Worm (Caenorhabditis elegans) whole organism, mixed stage, embryonic: ENCODE data around the gene C01G10.5.

Experiments used
- M03D4.4 ChIP-seq: sonication (generic microtip); optimal IDR thresholded peaks from 2 replicates; lab custom pipeline; 2017; ENCODE audit warnings: mild to moderate bottlenecking, missing genetic modification characterization, missing compliant biosample characterization
- bed-3 ChIP-seq: fragments of 200-800 bp; sonication (Bioruptor generic); optimal IDR thresholded peaks from 3 replicates; lab custom pipeline; 2018; ENCODE audit warnings: mild to moderate bottlenecking, missing genetic modification characterization, moderate library complexity, missing compliant biosample characterization
- blmp-1 ChIP-seq: fragments of 150-350 bp; optimal IDR thresholded peaks from 2 replicates; lab custom pipeline; 2014; ENCODE audit warnings: missing biosample characterization, missing genetic modification characterization
- ceh-43 ChIP-seq: fragments of 200-800 bp; sonication (Bioruptor generic); optimal IDR thresholded peaks from 2 replicates; lab custom pipeline; 2018; ENCODE audit warnings: mild to moderate bottlenecking, missing genetic modification characterization, moderate library complexity, missing compliant biosample characterization
- ceh-83 ChIP-seq: fragments of 200-800 bp; sonication (Bioruptor generic); optimal IDR thresholded peaks from 2 replicates; lab custom pipeline; 2018; ENCODE audit warnings: mild to moderate bottlenecking, missing genetic modification characterization, missing compliant biosample characterization
- ces-1 ChIP-seq: fragments of 150-350 bp; optimal IDR thresholded peaks from 2 replicates; lab custom pipeline; 2014; ENCODE audit warnings: missing biosample characterization, missing genetic modification reagents, missing genetic modification characterization
- cnd-1 ChIP-seq: fragments of 200-800 bp; sonication (Bioruptor generic); optimal IDR thresholded peaks from 2 replicates; lab custom pipeline; 2018; ENCODE audit warnings: mild to moderate bottlenecking, missing genetic modification characterization, missing compliant biosample characterization
- drap-1 ChIP-seq: fragments of 200-800 bp; sonication (Bioruptor generic); optimal IDR thresholded peaks from 3 replicates; lab custom pipeline; 2018; ENCODE audit warnings: mild to moderate bottlenecking, missing genetic modification characterization, missing compliant biosample characterization
- elt-1 ChIP-seq: sonication (generic microtip); optimal IDR thresholded peaks from 2 replicates; lab custom pipeline; 2017; ENCODE audit warnings: missing genetic modification characterization, mild to moderate bottlenecking, missing compliant biosample characterization, antibody characterized with exemption, moderate library complexity, borderline replicate concordance; ENCODE audit not compliant: insufficient read depth
- elt-3 ChIP-seq: fragments of 150-350 bp; optimal IDR thresholded peaks from 2 replicates; lab custom pipeline; 2014; ENCODE audit warnings: missing biosample characterization, missing genetic modification characterization
- flh-1 ChIP-seq: fragments of 200-800 bp; sonication (Bioruptor generic); optimal IDR thresholded peaks from 2 replicates; lab custom pipeline; 2018; ENCODE audit warnings: mild to moderate bottlenecking, missing genetic modification characterization, moderate library complexity, missing compliant biosample characterization
- ham-2 ChIP-seq: fragments of 200-800 bp; sonication (Bioruptor generic); optimal IDR thresholded peaks from 2 replicates; lab custom pipeline; 2018; ENCODE audit warnings: mild to moderate bottlenecking, missing genetic modification characterization, missing compliant biosample characterization
- hlh-1 ChIP-seq: fragments of 150-350 bp; optimal IDR thresholded peaks from 2 replicates; lab custom pipeline; 2014; ENCODE audit warnings: missing biosample characterization, missing genetic modification reagents, missing genetic modification characterization
- lin-13 ChIP-seq: fragments of 150-350 bp; optimal IDR thresholded peaks from 2 replicates; lab custom pipeline; 2014; ENCODE audit warnings: missing biosample characterization, missing genetic modification characterization
- lin-32 ChIP-seq: fragments of 200-800 bp; sonication (Bioruptor generic); optimal IDR thresholded peaks from 2 replicates; lab custom pipeline; 2018; ENCODE audit warnings: mild to moderate bottlenecking, missing genetic modification characterization, missing compliant biosample characterization
- lsy-2 ChIP-seq: fragments of 150-350 bp; optimal IDR thresholded peaks from 2 replicates; lab custom pipeline; 2014; ENCODE audit warnings: missing biosample characterization, missing genetic modification characterization
- mab-5 ChIP-seq: fragments of 150-350 bp; optimal IDR thresholded peaks from 2 replicates; lab custom pipeline; 2014; ENCODE audit warnings: missing biosample characterization, missing genetic modification characterization
- mep-1 ChIP-seq: fragments of 150-350 bp; optimal IDR thresholded peaks from 2 replicates; lab custom pipeline; 2017; ENCODE audit warnings: missing biosample characterization, missing genetic modification reagents, missing genetic modification characterization, inconsistent platforms
- nhr-12 ChIP-seq: fragments of 150-350 bp; optimal IDR thresholded peaks from 2 replicates; lab custom pipeline; 2014; ENCODE audit warnings: missing biosample characterization, missing genetic modification characterization
- nhr-2 ChIP-seq: fragments of 150-350 bp; optimal IDR thresholded peaks from 2 replicates; lab custom pipeline; 2014; ENCODE audit warnings: missing biosample characterization, missing genetic modification characterization
- nhr-28 ChIP-seq: fragments of 150-350 bp; optimal IDR thresholded peaks from 2 replicates; lab custom pipeline; 2014; ENCODE audit warnings: missing biosample characterization, missing genetic modification characterization
- nhr-76 ChIP-seq: sonication (generic microtip); optimal IDR thresholded peaks from 2 replicates; lab custom pipeline; 2017; ENCODE audit warnings: missing biosample characterization, missing genetic modification characterization
- pha-4 ChIP-seq: fragments of 150-350 bp; optimal IDR thresholded peaks from 2 replicates; lab custom pipeline; 2018; ENCODE audit warnings: missing biosample characterization, missing genetic modification reagents, missing genetic modification characterization
- sem-2 ChIP-seq: fragments of 200-800 bp; sonication (Bioruptor generic); optimal IDR thresholded peaks from 2 replicates; lab custom pipeline; 2018; ENCODE audit warnings: mild to moderate bottlenecking, missing genetic modification characterization, missing compliant biosample characterization
- snpc-4 ChIP-seq: fragments of 150-350 bp; optimal IDR thresholded peaks from 2 replicates; lab custom pipeline; 2014; ENCODE audit warnings: missing biosample characterization, missing genetic modification characterization
- tbx-8 ChIP-seq: fragments of 200-800 bp; sonication (Bioruptor generic); optimal IDR thresholded peaks from 2 replicates; lab custom pipeline; 2018; ENCODE audit warnings: mild to moderate bottlenecking, missing genetic modification characterization, moderate library complexity, missing compliant biosample characterization
- unc-120 ChIP-seq: sonication (generic microtip); optimal IDR thresholded peaks from 2 replicates; lab custom pipeline; 2017; ENCODE audit warnings: missing genetic modification characterization, missing compliant biosample characterization; ENCODE audit not compliant: poor library complexity, severe bottlenecking
- unc-39 ChIP-seq: fragments of 150-350 bp; optimal IDR thresholded peaks from 2 replicates; lab custom pipeline; 2014; ENCODE audit warnings: missing biosample characterization, missing genetic modification characterization
- unc-62 ChIP-seq: fragments of 150-350 bp; optimal IDR thresholded peaks from 2 replicates; lab custom pipeline; 2014; ENCODE audit warnings: missing biosample characterization, missing genetic modification reagents, missing genetic modification characterization
- zip-8 ChIP-seq: fragments of 150-350 bp; optimal IDR thresholded peaks from 2 replicates; lab custom pipeline; 2014; ENCODE audit warnings: missing biosample characterization, missing genetic modification characterization
- ztf-11 ChIP-seq: fragments of 150-350 bp; optimal IDR thresholded peaks from 2 replicates; lab custom pipeline; 2014; ENCODE audit warnings: missing biosample characterization, missing genetic modification characterization

Gene C01G10.5

ce11 chrV:15063987-15064386 is 25.4 kb downstream of the C01G10.5 start, which contains the start of gene rap-2:
TSS of gene rap-2 (minus strand) at chrV:15064087.
- no peak for TF ChIP-seq nhr-28

- no peak for TF ChIP-seq ces-1 (GFP tag; lab: Kevin White, UChicago)
- no peak for TF ChIP-seq drap-1 (GFP tag; lab: Kevin White, UChicago)
- no peak for TF ChIP-seq unc-39 (tag; lab: Kevin White, UChicago)
- no peak for TF ChIP-seq lsy-2 (tag; lab: Kevin White, UChicago)
- no peak for TF ChIP-seq nhr-2
- TF ChIP-seq ham-2 (GFP tag; lab: Kevin White, UChicago), result no peak
- no peak for TF ChIP-seq ceh-43 (GFP tag; lab: Kevin White, UChicago)
- no peak for TF ChIP-seq nhr-28
- TF ChIP-seq nhr-76, result no peak
- TF ChIP-seq blmp-1 (tag; lab: Kevin White, UChicago), result no peak
- no peak for TF ChIP-seq unc-62 (GFP tag; lab: Kevin White, UChicago)
- TF ChIP-seq ztf-11 (tag; lab: Kevin White, UChicago), result no peak
- no peak for TF ChIP-seq M03D4.4 (tag; lab: Kevin White, UChicago)
- no peak for TF ChIP-seq lin-13 (tag; lab: Kevin White, UChicago)
- no peak for TF ChIP-seq nhr-12 (tag; lab: Kevin White, UChicago)
- no peak for TF ChIP-seq unc-120
- no peak for TF ChIP-seq tbx-8 (GFP tag; lab: Kevin White, UChicago)
These were observed 28.7 kb downstream of the C01G10.5 start for ce11 chrV:15060595-15060994.

- TF ChIP-seq zip-8 (peak; percentile 44), unc-120 (no peak), nhr-76 (no peak), ceh-83 (GFP tag; lab: Kevin White, UChicago) (no peak), flh-1 (GFP tag; lab: Kevin White, UChicago) (no peak), ces-1 (GFP tag; lab: Kevin White, UChicago) (peak; percentile 11), nhr-12 (tag; lab: Kevin White, UChicago) (no peak), ham-2 (GFP tag; lab: Kevin White, UChicago) (no peak), nhr-28 (no peak), lsy-2 (tag; lab: Kevin White, UChicago) (peak; percentile 12)
- TF ChIP-seq, all 35 proteins: peak for 3
These were observed 29.8 kb downstream of the C01G10.5 start, which contains the start of the genes mcm-3 and C25D7.15 for ce11 chrV:15059534-15059933. TSS of gene mcm-3 (minus strand) at chrV:15059599. TSS of gene C25D7.15 (plus strand) at chrV:15059808.

- TF ChIP-seq ztf-11 (tag; lab: Kevin White, UChicago), result no peak
- TF ChIP-seq sem-2 (GFP tag; lab: Kevin White, UChicago), result no peak
- TF ChIP-seq hlh-1 (tag; lab: Kevin White, UChicago), result no peak
- no peak for TF ChIP-seq snpc-4 (tag; lab: Kevin White, UChicago)
- TF ChIP-seq pha-4 (tag; lab: Kevin White, UChicago), result no peak
- TF ChIP-seq elt-3 (tag; lab: Kevin White, UChicago), result no peak
- TF ChIP-seq lin-13 (tag; lab: Kevin White, UChicago), result no peak
- TF ChIP-seq lin-32 (GFP tag; lab: Kevin White, UChicago), result no peak
- TF ChIP-seq zip-8, result no peak
- TF ChIP-seq ceh-83 (GFP tag; lab: Kevin White, UChicago), result no peak
- no peak for TF ChIP-seq ceh-43 (GFP tag; lab: Kevin White, UChicago)
- no peak for TF ChIP-seq M03D4.4 (tag; lab: Kevin White, UChicago)
- TF ChIP-seq nhr-28, result no peak
- no peak for TF ChIP-seq bed-3 (GFP tag; lab: Kevin White, UChicago)
- TF ChIP-seq, all 35 proteins: peak for 0
These were observed 30.4 kb downstream of the C01G10.5 start for ce11 chrV:15058965-15059364.

ce11 chrV:15058423-15058822 is 30.9 kb downstream of the C01G10.5 start:
- TF ChIP-seq ces-1 (GFP tag; lab: Kevin White, UChicago), result no peak
- no peak for TF ChIP-seq elt-1 (tag; lab: Kevin White, UChicago)
- no peak for TF ChIP-seq cnd-1 (tag; lab: Kevin White, UChicago)
- TF ChIP-seq mep-1 (tag; lab: Kevin White, UChicago), result no peak
- TF ChIP-seq nhr-2, result no peak
- no peak for TF ChIP-seq elt-3 (tag; lab: Kevin White, UChicago)
- no peak for TF ChIP-seq ceh-43 (GFP tag; lab: Kevin White, UChicago)
- TF ChIP-seq lsy-2 (tag; lab: Kevin White, UChicago), result no peak
- TF ChIP-seq nhr-28, result no peak
- no peak for TF ChIP-seq mab-5 (tag; lab: Kevin White, UChicago)
- TF ChIP-seq M03D4.4 (tag; lab: Kevin White, UChicago), result no peak
- no peak for TF ChIP-seq tbx-8 (GFP tag; lab: Kevin White, UChicago)
- TF ChIP-seq snpc-4 (tag; lab: Kevin White, UChicago), result no peak
- TF ChIP-seq drap-1 (GFP tag; lab: Kevin White, UChicago), result no peak
- no peak for TF ChIP-seq hlh-1 (tag; lab: Kevin White, UChicago)
- no peak for TF ChIP-seq lin-13 (tag; lab: Kevin White, UChicago)
- TF ChIP-seq ceh-83 (GFP tag; lab: Kevin White, UChicago), result no peak
- no peak for TF ChIP-seq blmp-1 (tag; lab: Kevin White, UChicago)
- no peak for TF ChIP-seq ham-2 (GFP tag; lab: Kevin White, UChicago)
